Worm (Caenorhabditis elegans) whole organism, early embryonic: ENCODE results near the gene C01G5.5.

ENCODE experiments used
- B0310.2 ChIP-seq: sonication (generic microtip); optimal IDR thresholded peaks from 2 replicates; lab custom pipeline; 2016; ENCODE audit warnings: mild to moderate bottlenecking, missing genetic modification characterization, missing compliant biosample characterization
- F13C5.2 ChIP-seq: sonication (generic microtip); optimal IDR thresholded peaks from 2 replicates; lab custom pipeline; 2017; ENCODE audit warnings: mild to moderate bottlenecking, missing genetic modification characterization, inconsistent platforms, missing compliant biosample characterization
- aly-1 ChIP-seq: sonication (generic microtip); optimal IDR thresholded peaks from 2 replicates; lab custom pipeline; 2016; ENCODE audit warnings: missing genetic modification characterization, missing compliant biosample characterization
- ama-1 ChIP-seq: fragments of 150-350 bp; optimal IDR thresholded peaks from 2 replicates; lab custom pipeline; 2014
- ceh-13 ChIP-seq: fragments of 200-800 bp; sonication (Bioruptor generic); optimal IDR thresholded peaks from 2 replicates; lab custom pipeline; 2018; ENCODE audit warnings: mild to moderate bottlenecking, missing genetic modification characterization, missing compliant biosample characterization
- ceh-36 ChIP-seq: sonication (generic microtip); optimal IDR thresholded peaks from 2 replicates; lab custom pipeline; 2016; ENCODE audit warnings: missing genetic modification characterization, inconsistent platforms, missing compliant biosample characterization
- ets-7 ChIP-seq: sonication (generic microtip); optimal IDR thresholded peaks from 2 replicates; lab custom pipeline; 2016; ENCODE audit warnings: missing genotype, missing genetic modification characterization, missing compliant biosample characterization
- flt-1 ChIP-seq: fragments of 200-800 bp; sonication (Bioruptor generic); IDR thresholded peaks from 2 replicates; pipeline ENCODE4 v1.3.6; 2022; ENCODE audit warnings: missing genetic modification characterization, missing compliant biosample characterization
- hmbx-1 ChIP-seq: sonication (generic microtip); optimal IDR thresholded peaks from 2 replicates; lab custom pipeline; 2016; ENCODE audit warnings: mild to moderate bottlenecking, missing genetic modification characterization, missing compliant biosample characterization
- hmg-4 ChIP-seq: fragments of 200-800 bp; sonication (Bioruptor generic); optimal IDR thresholded peaks from 2 replicates; lab custom pipeline; 2018; ENCODE audit warnings: mild to moderate bottlenecking, missing genetic modification characterization, missing compliant biosample characterization
- hnd-1 ChIP-seq: sonication (generic microtip); optimal IDR thresholded peaks from 2 replicates; lab custom pipeline; 2016; ENCODE audit warnings: missing genetic modification characterization, missing compliant biosample characterization
- pes-1 ChIP-seq: fragments of 200-800 bp; sonication (Bioruptor generic); IDR thresholded peaks from 2 replicates; pipeline ENCODE4 v1.3.6; 2022; ENCODE audit warnings: missing genetic modification reagents, missing genetic modification characterization, missing compliant biosample characterization
- scrt-1 ChIP-seq: fragments of 200-800 bp; sonication (Bioruptor generic); IDR thresholded peaks from 2 replicates; pipeline ENCODE4 v1.3.6; 2022; ENCODE audit warnings: missing genetic modification characterization, missing compliant biosample characterization
- sea-1 ChIP-seq: fragments of 200-800 bp; sonication (Bioruptor generic); conservative IDR thresholded peaks from 2 replicates; pipeline ENCODE4 v1.3.6; 2022; ENCODE audit warnings: missing genetic modification characterization, missing compliant biosample characterization
- tbx-11 ChIP-seq: fragments of 200-800 bp; sonication (Bioruptor generic); IDR thresholded peaks from 2 replicates; pipeline ENCODE4 v1.3.6; 2022; ENCODE audit warnings: missing genetic modification characterization, missing compliant biosample characterization
- tbx-37 ChIP-seq: fragments of 200-800 bp; sonication (Bioruptor generic); conservative IDR thresholded peaks from 2 replicates; pipeline ENCODE4 v1.3.6; 2022; ENCODE audit warnings: missing genetic modification reagents, missing genetic modification characterization, missing compliant biosample characterization
- tra-4 ChIP-seq: sonication (generic microtip); optimal IDR thresholded peaks from 2 replicates; lab custom pipeline; 2017; ENCODE audit warnings: missing genetic modification characterization, missing compliant biosample characterization

C01G5.5 gene

DNA sequence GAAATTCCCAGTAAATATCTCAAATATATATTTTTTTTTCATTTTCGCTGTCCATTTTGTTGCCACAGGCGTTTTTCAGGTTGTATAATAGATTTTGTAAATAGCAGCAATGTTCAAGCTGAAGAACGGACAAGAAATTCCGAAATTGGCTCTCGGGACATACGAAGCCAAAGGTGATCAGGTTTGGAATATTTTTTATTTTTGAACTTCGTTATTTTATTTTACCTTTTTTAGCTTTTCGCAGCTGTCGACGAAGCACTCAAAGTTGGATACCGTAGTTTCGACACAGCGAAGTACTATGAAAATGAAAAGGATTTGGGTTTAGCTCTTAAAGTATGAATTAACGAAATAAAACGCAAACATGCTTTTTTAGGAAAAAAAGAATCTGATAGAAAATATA, at the start of gene C01G5.5:
Gene C01G5.5 (plus strand): TSS at position 80 of the 400 bp plus-strand sequence.
- TF ChIP-seq ceh-36 (tag; lab: Kevin White, UChicago) (no peak), tbx-11 (GFP tag; lab: Robert Waterston, UW) (no peak), hmg-4 (GFP tag; lab: Kevin White, UChicago) (no peak)

DNA sequence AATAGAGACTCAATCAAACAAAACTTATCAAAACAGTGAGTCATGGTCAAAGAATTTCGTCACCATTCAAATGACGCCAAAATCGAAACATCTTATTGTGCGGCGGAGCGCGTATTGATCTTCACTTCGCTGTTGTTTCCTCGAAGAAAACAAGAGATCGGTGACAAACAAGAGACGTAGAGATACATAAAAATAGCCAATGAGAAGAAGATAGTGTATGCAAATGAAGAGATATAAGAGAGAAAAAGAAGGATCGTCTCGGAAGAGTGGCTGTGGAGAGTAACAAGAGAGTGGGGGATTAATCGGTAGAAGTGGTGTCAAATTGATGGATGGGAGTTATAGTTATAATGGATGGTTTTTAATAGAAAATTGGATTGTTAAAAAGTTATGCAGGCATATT, 49.7 kb upstream of the C01G5.5 start:
- TF ChIP-seq F13C5.2 (tag; lab: Kevin White, UChicago) = peak; percentile 14
- no peak for TF ChIP-seq sea-1

DNA sequence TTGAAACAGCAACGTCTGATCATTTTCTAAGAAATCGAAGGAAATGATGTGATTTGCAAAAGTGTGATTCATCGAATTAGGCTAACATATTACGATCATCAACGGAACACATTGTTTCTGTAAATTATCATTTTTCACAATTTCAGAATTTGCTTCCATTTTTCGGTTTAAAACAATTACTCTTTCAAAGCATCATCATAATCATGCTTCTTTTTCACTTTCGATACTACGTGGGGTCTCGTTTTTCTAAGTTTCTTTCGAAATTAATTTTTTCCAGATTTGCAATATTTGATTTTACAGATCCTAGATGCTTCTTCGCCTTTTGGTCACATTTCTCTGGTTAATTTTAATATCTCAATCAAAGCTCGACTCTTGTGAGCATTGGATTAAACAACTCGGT, 44.2 kb upstream of the C01G5.5 start, which contains the start of gene tyr-6:
Gene tyr-6 (plus strand): TSS at position 301 of the 400 bp plus-strand sequence.
- TF ChIP-seq pes-1 (GFP tag; lab: Robert Waterston, UW) (no peak), ceh-13 (GFP tag; lab: Kevin White, UChicago) (no peak), hnd-1 (tag; lab: Kevin White, UChicago) (no peak), tbx-11 (GFP tag; lab: Robert Waterston, UW) (no peak), tra-4 (tag; lab: Kevin White, UChicago) (no peak), ets-7 (no peak), sea-1 (no peak), B0310.2 (no peak), hmbx-1 (tag; lab: Kevin White, UChicago) (no peak)

DNA sequence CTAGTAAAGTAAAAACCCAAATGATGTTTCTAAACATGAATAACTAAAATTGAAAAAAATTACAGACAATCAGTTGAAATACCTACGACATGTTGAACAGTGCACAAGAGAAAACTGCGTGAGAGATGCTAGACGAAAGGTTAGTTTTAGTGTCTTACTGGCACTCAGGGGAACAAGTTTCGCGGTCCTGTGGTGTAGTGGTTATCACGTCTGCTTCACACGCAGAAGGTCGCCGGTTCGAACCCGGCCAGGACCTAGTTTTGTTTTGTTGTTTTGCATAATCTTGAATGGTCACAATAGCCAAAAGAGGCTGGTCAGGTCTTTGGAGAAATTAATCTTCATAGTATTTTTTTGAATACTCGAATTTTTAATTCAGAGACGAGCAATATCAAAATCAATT, 43.4 kb upstream of the C01G5.5 start:
- TF ChIP-seq tbx-37 (GFP tag; lab: Robert Waterston, UW) = peak; percentile 28; the same call in 1 of the 2 replicates
- TF ChIP-seq scrt-1 = 0 out of 2 replicates have a peak, but pooled peaks have one; percentile 34
- peak; percentile 72 for TF ChIP-seq pes-1 (GFP tag; lab: Robert Waterston, UW)
- TF ChIP-seq flt-1 (GFP tag; lab: Robert Waterston, UW) = no peak
- TF ChIP-seq aly-1 = no peak

DNA sequence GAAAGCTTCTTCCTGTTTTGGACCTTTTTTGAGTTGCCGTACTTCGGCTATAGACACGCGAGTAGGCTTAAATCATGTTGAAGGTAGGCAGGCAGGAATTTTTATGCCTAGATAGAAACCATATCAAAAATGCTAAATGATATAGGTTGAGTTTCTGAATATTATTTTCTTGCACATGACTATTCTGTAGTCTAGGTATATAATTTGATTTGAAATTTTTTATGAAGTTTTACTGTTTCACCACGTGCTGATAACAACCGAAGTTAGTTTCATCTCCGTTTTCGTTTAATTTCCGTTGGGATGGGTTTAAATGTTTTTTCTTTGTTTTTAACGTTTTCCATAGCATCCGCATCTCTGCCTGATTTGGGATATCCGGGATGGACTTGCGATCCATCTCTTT, 37.4 kb upstream of the C01G5.5 start, which contains the start of gene Y73B6BL.37:
Gene Y73B6BL.37 (plus strand): TSS at position 301 of the 400 bp plus-strand sequence.
- TF ChIP-seq hmg-4 (GFP tag; lab: Kevin White, UChicago) (no peak), scrt-1 (no peak), B0310.2 (no peak), F13C5.2 (tag; lab: Kevin White, UChicago) (no peak), tbx-11 (GFP tag; lab: Robert Waterston, UW) (no peak)

DNA sequence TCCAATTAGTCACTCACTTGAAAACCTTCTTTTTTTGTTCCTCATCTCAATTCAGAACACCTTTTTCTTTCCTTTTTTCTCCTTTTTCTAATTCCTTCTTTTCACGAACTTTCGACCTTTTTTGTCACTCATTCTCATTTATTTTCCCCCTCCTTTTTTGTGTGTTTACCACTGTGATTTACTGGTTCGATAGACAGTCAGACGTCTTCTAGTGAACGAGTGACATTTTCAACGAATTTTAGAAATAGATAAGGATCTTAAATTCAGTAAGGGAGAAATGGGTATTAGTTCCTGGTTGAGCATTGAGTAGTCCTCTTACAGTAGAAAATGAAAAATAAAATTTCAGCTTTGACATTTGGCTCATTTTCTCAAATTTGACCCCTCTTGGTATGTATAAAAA, 32.5 kb upstream of the C01G5.5 start:
- TF ChIP-seq scrt-1 (no peak), aly-1 (no peak)

DNA sequence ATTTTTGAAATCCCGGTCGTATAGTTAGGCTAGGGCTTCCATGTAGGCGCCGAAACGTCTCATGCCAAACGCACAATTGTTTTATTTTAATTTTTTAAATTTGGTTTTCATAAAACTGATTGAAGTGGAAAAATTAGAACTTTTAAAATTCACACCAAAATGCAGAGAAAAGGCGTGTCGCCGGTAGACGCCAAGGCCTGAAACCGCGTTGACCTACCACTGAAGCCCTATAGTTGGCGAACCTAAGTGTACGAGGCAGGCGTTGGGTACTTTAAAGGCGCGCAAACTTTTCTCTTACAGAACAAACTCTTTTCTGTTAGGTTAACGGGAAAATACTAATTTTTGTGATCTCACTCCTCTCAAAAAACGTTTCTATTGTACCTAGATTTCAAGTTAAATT, 31.1 kb upstream of the C01G5.5 start, which contains the start of gene Y73B6BL.44:
Gene Y73B6BL.44 (plus strand): TSS at position 301 of the 400 bp plus-strand sequence.
- no peak for TF ChIP-seq hnd-1 (tag; lab: Kevin White, UChicago)
- no peak for TF ChIP-seq flt-1 (GFP tag; lab: Robert Waterston, UW)
- no peak for TF ChIP-seq aly-1
- no peak for TF ChIP-seq ama-1
- no peak for TF ChIP-seq scrt-1
- TF ChIP-seq tra-4 (tag; lab: Kevin White, UChicago) = no peak
- TF ChIP-seq pes-1 (GFP tag; lab: Robert Waterston, UW) = no peak

DNA sequence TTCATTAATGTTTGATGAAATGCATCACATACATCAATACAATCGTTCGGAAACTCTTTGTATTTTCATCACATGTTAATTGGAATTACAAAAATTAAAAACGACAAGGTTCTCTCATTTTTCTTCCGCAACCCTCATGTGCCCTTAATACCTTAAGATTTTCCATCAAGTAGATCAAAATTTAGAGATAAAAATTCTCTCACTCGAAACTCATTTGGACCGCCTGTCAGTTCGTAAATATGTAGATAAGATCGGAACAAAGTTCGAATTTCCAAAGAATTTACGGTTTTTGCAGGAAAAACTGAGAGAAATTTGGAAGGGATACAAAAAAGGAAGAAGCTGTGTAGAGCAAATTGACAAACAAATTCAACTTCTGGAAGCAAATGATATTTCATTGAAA, 28.3 kb upstream of the C01G5.5 start:
- no peak for TF ChIP-seq sea-1

DNA sequence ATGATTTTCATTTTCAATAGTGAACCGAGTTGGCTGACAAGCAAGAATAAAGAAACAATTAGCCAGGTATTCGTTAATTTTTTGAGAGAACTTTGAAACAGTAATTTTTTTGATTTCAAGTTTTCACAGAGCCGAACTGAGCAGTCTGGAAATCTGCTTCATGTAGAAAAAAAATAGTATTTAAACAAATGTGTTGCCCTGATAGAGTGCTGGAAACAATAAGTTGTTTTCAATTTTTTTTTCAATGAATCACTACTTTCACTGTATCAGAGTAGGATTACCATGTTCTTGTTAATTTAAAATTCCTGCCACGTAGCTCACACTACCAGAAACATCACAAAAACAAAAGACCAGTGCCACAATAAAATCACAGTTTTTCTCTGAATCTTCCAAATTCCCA, 24.0 kb upstream of the C01G5.5 start:
- TF ChIP-seq ceh-36 (tag; lab: Kevin White, UChicago) = no peak
- no peak for TF ChIP-seq pes-1 (GFP tag; lab: Robert Waterston, UW)
- TF ChIP-seq scrt-1 = no peak

DNA sequence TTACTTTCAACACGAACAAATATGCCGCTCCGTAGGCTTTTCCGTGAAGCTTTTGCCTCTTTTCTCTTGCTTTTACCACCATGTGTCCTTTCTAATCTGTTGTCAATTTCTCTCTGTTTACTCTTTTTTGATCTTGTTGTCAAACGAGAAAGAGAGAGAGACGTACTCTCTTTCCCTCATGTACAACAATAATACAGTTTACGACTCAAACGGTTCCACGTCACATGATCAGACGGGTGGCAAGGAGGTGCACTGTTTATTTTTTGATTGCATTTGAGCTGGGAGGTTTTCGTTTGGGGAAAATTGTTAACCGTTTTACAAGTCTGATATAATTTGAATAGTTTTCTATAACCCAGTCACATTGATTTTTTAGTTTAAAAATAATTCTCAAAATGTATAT, 23.6 kb upstream of the C01G5.5 start:
- TF ChIP-seq tbx-37 (GFP tag; lab: Robert Waterston, UW) (no peak), ceh-13 (GFP tag; lab: Kevin White, UChicago) (no peak), hmg-4 (GFP tag; lab: Kevin White, UChicago) (no peak), pes-1 (GFP tag; lab: Robert Waterston, UW) (no peak), flt-1 (GFP tag; lab: Robert Waterston, UW) (no peak), aly-1 (no peak)

DNA sequence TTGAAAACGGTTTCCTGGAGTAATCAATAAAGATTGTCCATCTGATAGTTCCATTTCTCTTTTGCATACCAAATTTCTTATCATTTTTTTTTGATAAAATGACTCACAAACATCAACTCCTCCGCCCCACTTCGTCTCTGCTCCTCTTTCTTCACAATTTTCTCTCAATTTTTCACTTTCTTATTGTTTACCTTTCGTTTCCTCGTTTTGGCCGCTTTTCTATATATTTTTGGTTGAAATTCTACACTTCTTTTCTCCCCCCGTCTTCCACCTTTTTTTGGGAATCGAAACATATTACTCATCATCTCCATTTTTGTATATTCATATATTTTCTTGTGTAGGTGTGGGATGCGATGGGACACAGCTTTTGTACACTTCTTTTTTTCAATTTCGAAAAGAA, 21.7 kb upstream of the C01G5.5 start:
- TF ChIP-seq hmg-4 (GFP tag; lab: Kevin White, UChicago) (no peak), ets-7 (no peak), sea-1 (no peak), scrt-1 (no peak), tra-4 (tag; lab: Kevin White, UChicago) (no peak), pes-1 (GFP tag; lab: Robert Waterston, UW) (no peak), ceh-13 (GFP tag; lab: Kevin White, UChicago) (no peak), ama-1 (no peak), aly-1 (no peak), B0310.2 (no peak), tbx-37 (GFP tag; lab: Robert Waterston, UW) (no peak), F13C5.2 (tag; lab: Kevin White, UChicago) (no peak), tbx-11 (GFP tag; lab: Robert Waterston, UW) (no peak)
